Fruit fly (Drosophila melanogaster): Measurements from ENCODE around the gene CG6125.

Gene CG6125

dm6 chr3R:15418824-15419530 lies 12.1 kb upstream of the CG6125 start (continued):
- TF ChIP-seq HLH54F (GFP tag; optimal IDR thresholded peaks at IDR 0.05) (peak; percentile 29), CG1233 (GFP tag; optimal IDR thresholded peaks at IDR 0.05) (peak; percentile 66), trem (tag; optimal IDR thresholded peaks at IDR 0.05) (peak; percentile 49), lov (optimal IDR thresholded peaks at IDR 0.05) (no peak), lov (GFP tag; IDR thresholded peaks at IDR 0.05) (no peak), gro (GFP tag; optimal IDR thresholded peaks at IDR 0.05) (no peak), Doc2 (GFP tag; IDR thresholded peaks at IDR 0.05) (no peak), Usf (GFP tag; optimal IDR thresholded peaks at IDR 0.05) (peak; percentile 70), CG12391 (tag; optimal IDR thresholded peaks at IDR 0.05) (peak; percentile 93), Xbp1 (GFP tag; optimal IDR thresholded peaks at IDR 0.05) (peak; percentile 72), org-1 (GFP tag; optimal IDR thresholded peaks at IDR 0.05) (peak; percentile 74), twi (tag; optimal IDR thresholded peaks at IDR 0.05) (peak; percentile 48), toy (GFP tag; IDR thresholded peaks at IDR 0.05) (no peak), CG10979 (tag; optimal IDR thresholded peaks at IDR 0.05) (peak; percentile 90), yki (optimal IDR thresholded peaks at IDR 0.05) (peak; percentile 16), nerfin-2 (GFP tag; IDR thresholded peaks at IDR 0.05; ENCODE audit: partially characterized antibody) (no peak), nom (GFP tag; optimal IDR thresholded peaks at IDR 0.05) (no peak), ash1 (GFP tag; optimal IDR thresholded peaks at IDR 0.05) (no peak), al (GFP tag; IDR thresholded peaks at IDR 0.05) (no peak), stc (GFP tag; IDR thresholded peaks at IDR 0.05) (peak; percentile 48), tin (GFP tag; optimal IDR thresholded peaks at IDR 0.05) (peak; percentile 55), BtbVII (GFP tag; optimal IDR thresholded peaks at IDR 0.05) (peak; percentile 66), CG16779 (GFP tag; IDR thresholded peaks at IDR 0.05) (no peak), jigr1 (GFP tag; IDR thresholded peaks at IDR 0.05) (no peak), CG9817 (tag; optimal IDR thresholded peaks at IDR 0.05) (peak; percentile 53), CG15601 (tag; optimal IDR thresholded peaks at IDR 0.05) (peak; percentile 80), Lhr (GFP tag; optimal IDR thresholded peaks at IDR 0.05) (peak; percentile 48), CG10267 (tag; optimal IDR thresholded peaks at IDR 0.05) (peak; percentile 81), pzg (GFP tag; optimal IDR thresholded peaks at IDR 0.05) (no peak), Ets97D (GFP tag; optimal IDR thresholded peaks at IDR 0.05) (no peak), Side (GFP tag; optimal IDR thresholded peaks at IDR 0.05) (no peak), CG17186 (GFP tag; optimal IDR thresholded peaks at IDR 0.05) (no peak), ase (GFP tag; IDR thresholded peaks at IDR 0.05) (no peak), CG10462 (GFP tag; optimal IDR thresholded peaks at IDR 0.05) (peak; percentile 78), grn (GFP tag; optimal IDR thresholded peaks at IDR 0.05) (no peak), CG33213 (GFP tag; optimal IDR thresholded peaks at IDR 0.05) (no peak), Fer1 (GFP tag; optimal IDR thresholded peaks at IDR 0.05) (peak; percentile 55), CG3995 (GFP tag; optimal IDR thresholded peaks at IDR 0.05) (no peak), Chrac-16 (GFP tag; optimal IDR thresholded peaks at IDR 0.05) (peak; percentile 66), CG17359 (tag; optimal IDR thresholded peaks at IDR 0.05) (peak; percentile 45), CTCF (GFP tag; optimal IDR thresholded peaks at IDR 0.05) (no peak), hb (GFP tag; IDR thresholded peaks at IDR 0.05; ENCODE audit: partially characterized antibody) (no peak), shn (GFP tag; optimal IDR thresholded peaks at IDR 0.05) (no peak), Hr78 (GFP tag; optimal IDR thresholded peaks at IDR 0.05) (no peak), Taf1 (GFP tag; IDR thresholded peaks at IDR 0.05) (no peak), Ets65A (GFP tag) (peak; percentile 90), oc (tag; optimal IDR thresholded peaks at IDR 0.05) (no peak), CG8089 (GFP tag; optimal IDR thresholded peaks at IDR 0.05) (no peak), pho (GFP tag; optimal IDR thresholded peaks at IDR 0.05) (no peak), CG6765 (GFP tag; optimal IDR thresholded peaks at IDR 0.05) (peak; percentile 27), sisA (GFP tag; IDR thresholded peaks at IDR 0.05) (peak; percentile 49; the same call in 1 of the 2 replicates)

Measured in whole organism, embryonic.